Fruit fly (Drosophila melanogaster) whole organism, embryonic: Measurements from ENCODE around the gene CG43168.
A peak's percentile ranks its signal among the peaks of the same experiment; 100 is the strongest.

Source experiments
- Abd-B ChIP-seq: fragments of 200-800 bp; sonication (Bioruptor generic); optimal IDR thresholded peaks from 2 replicates; lab custom pipeline; 2018; ENCODE audit warnings: missing biosample characterization, mild to moderate bottlenecking, missing genetic modification characterization, moderate library complexity
- Atf3 ChIP-seq: fragments of 200-800 bp; sonication (Bioruptor generic); optimal IDR thresholded peaks from 3 replicates; lab custom pipeline; 2016; ENCODE audit warnings: missing biosample characterization, missing genetic modification characterization
- Atf6 ChIP-seq: fragments of 200-800 bp; sonication (Bioruptor generic); IDR thresholded peaks from 2 replicates; pipeline ENCODE4 v1.3.6; 2022; ENCODE audit warnings: missing biosample characterization, missing genetic modification characterization
- Bdp1 ChIP-seq: fragments of 200-800 bp; sonication (Bioruptor generic); optimal IDR thresholded peaks from 3 replicates; lab custom pipeline; 2016; ENCODE audit warnings: missing biosample characterization, missing genetic modification characterization
- Bgb ChIP-seq: fragments of 200-800 bp; sonication (Bioruptor generic); IDR thresholded peaks from 2 replicates; pipeline ENCODE4 v1.3.6; 2022; ENCODE audit warnings: missing biosample characterization, missing genetic modification characterization; ENCODE audit not compliant: partially characterized antibody
- CG11085 ChIP-seq: fragments of 200-800 bp; sonication (Bioruptor generic); IDR thresholded peaks from 2 replicates; pipeline ENCODE4 v1.3.6; 2022; ENCODE audit warnings: missing biosample characterization, missing genetic modification characterization
- CG11247 ChIP-seq: fragments of 200-800 bp; sonication (Bioruptor generic); IDR thresholded peaks from 2 replicates; pipeline ENCODE4 v1.3.6; 2022; ENCODE audit warnings: missing biosample characterization, missing genetic modification characterization
- CG12104 ChIP-seq: fragments of 200-800 bp; sonication (Bioruptor generic); optimal IDR thresholded peaks from 3 replicates; lab custom pipeline; 2016; ENCODE audit warnings: missing biosample characterization, missing genetic modification characterization
- CG12155 ChIP-seq: fragments of 200-800 bp; sonication (Bioruptor generic); optimal IDR thresholded peaks from 3 replicates; lab custom pipeline; 2016; ENCODE audit warnings: missing biosample characterization, missing genetic modification characterization
- CG12299 ChIP-seq: fragments of 200-800 bp; sonication (Bioruptor generic); optimal IDR thresholded peaks from 2 replicates; lab custom pipeline; 2018; ENCODE audit warnings: missing biosample characterization, mild to moderate bottlenecking, missing genetic modification characterization
- CG12391 ChIP-seq: fragments of 200-800 bp; sonication (Bioruptor generic); optimal IDR thresholded peaks from 3 replicates; lab custom pipeline; 2018; ENCODE audit warnings: missing biosample characterization, mild to moderate bottlenecking, missing genetic modification characterization, moderate library complexity
- CG1603 ChIP-seq: fragments of 200-800 bp; sonication (Bioruptor generic); optimal IDR thresholded peaks from 2 replicates; lab custom pipeline; 2019; ENCODE audit warnings: missing biosample characterization, mild to moderate bottlenecking, missing genetic modification characterization, moderate library complexity
- CG17361 ChIP-seq: fragments of 200-800 bp; sonication (Bioruptor generic); IDR thresholded peaks from 3 replicates; pipeline ENCODE4 v1.3.6; 2022; ENCODE audit warnings: missing biosample characterization, missing genetic modification characterization
- CG17612 ChIP-seq: fragments of 200-800 bp; sonication (Bioruptor generic); IDR thresholded peaks from 2 replicates; pipeline ENCODE4 v1.3.6; 2022; ENCODE audit warnings: missing biosample characterization, missing genetic modification characterization
- CG32772 ChIP-seq: fragments of 200-800 bp; sonication (Bioruptor generic); IDR thresholded peaks from 2 replicates; pipeline ENCODE4 v1.3.6; 2022; ENCODE audit warnings: missing biosample characterization, missing genetic modification characterization
- CG33213 ChIP-seq: fragments of 200-800 bp; sonication (Bioruptor generic); optimal IDR thresholded peaks from 3 replicates; lab custom pipeline; 2016; ENCODE audit warnings: missing biosample characterization, missing genetic modification characterization
- CG34422 ChIP-seq: fragments of 200-800 bp; sonication (Bioruptor generic); IDR thresholded peaks from 3 replicates; pipeline ENCODE4 v1.3.6; 2022; ENCODE audit warnings: missing biosample characterization, missing genetic modification characterization
- CG4360 ChIP-seq: fragments of 200-800 bp; sonication (Bioruptor generic); IDR thresholded peaks from 2 replicates; pipeline ENCODE4 v1.3.6; 2022; ENCODE audit warnings: missing biosample characterization, missing genetic modification characterization
- CG4730 ChIP-seq: fragments of 200-800 bp; sonication (Bioruptor generic); IDR thresholded peaks from 2 replicates; pipeline ENCODE4 v1.3.6; 2022; ENCODE audit warnings: missing biosample characterization, missing genetic modification characterization
- CG6813 ChIP-seq: fragments of 200-800 bp; sonication (Bioruptor generic); optimal IDR thresholded peaks from 2 replicates; lab custom pipeline; 2017; ENCODE audit warnings: missing biosample characterization, missing genetic modification characterization, mild to moderate bottlenecking, moderate library complexity, missing genetic modification reagents
- CG6854 ChIP-seq: fragments of 200-800 bp; sonication (Bioruptor generic); optimal IDR thresholded peaks from 3 replicates; lab custom pipeline; 2017; ENCODE audit warnings: missing biosample characterization, mild to moderate bottlenecking, missing genetic modification characterization
- CG8924 ChIP-seq: fragments of 200-800 bp; optimal IDR thresholded peaks from 3 replicates; lab custom pipeline; 2019; ENCODE audit warnings: missing biosample characterization, mild to moderate bottlenecking, missing genetic modification characterization, moderate library complexity
- Chrac-16 ChIP-seq: fragments of 200-800 bp; sonication (Bioruptor generic); optimal IDR thresholded peaks from 3 replicates; lab custom pipeline; 2016; ENCODE audit warnings: missing biosample characterization, missing genetic modification characterization
- Doc3 ChIP-seq: fragments of 200-800 bp; sonication (Bioruptor generic); IDR thresholded peaks from 3 replicates; pipeline ENCODE4 v1.3.6; 2022; ENCODE audit warnings: missing biosample characterization, missing genetic modification characterization; ENCODE audit not compliant: partially characterized antibody
- Jarid2 ChIP-seq: fragments of 200-800 bp; sonication (Bioruptor generic); optimal IDR thresholded peaks from 3 replicates; lab custom pipeline; 2017; ENCODE audit warnings: mild to moderate bottlenecking, missing biosample characterization, missing genetic modification reagents, missing genetic modification characterization
- MBD-R2 ChIP-seq: fragments of 200-800 bp; sonication (Bioruptor generic); IDR thresholded peaks from 2 replicates; pipeline ENCODE4 v1.3.6; 2022; ENCODE audit warnings: missing biosample characterization, missing genetic modification characterization
- MTF-1 ChIP-seq: fragments of 200-800 bp; sonication (Bioruptor generic); optimal IDR thresholded peaks from 2 replicates; lab custom pipeline; 2018; ENCODE audit warnings: missing biosample characterization, mild to moderate bottlenecking, missing genetic modification characterization, borderline replicate concordance
- NFAT ChIP-seq: fragments of 200-800 bp; sonication (Bioruptor generic); IDR thresholded peaks from 2 replicates; pipeline ENCODE4 v1.3.6; 2022; ENCODE audit warnings: missing biosample characterization, missing genetic modification characterization
- Nf-YA ChIP-seq: fragments of 200-800 bp; sonication (Bioruptor generic); IDR thresholded peaks from 2 replicates; pipeline ENCODE4 v1.3.6; 2022; ENCODE audit warnings: missing biosample characterization, missing genetic modification characterization
- ab ChIP-seq: fragments of 200-800 bp; sonication (Bioruptor generic); optimal IDR thresholded peaks from 2 replicates; lab custom pipeline; 2016; ENCODE audit warnings: missing biosample characterization, missing genetic modification characterization
- ap ChIP-seq: fragments of 200-800 bp; sonication (Bioruptor generic); IDR thresholded peaks from 2 replicates; pipeline ENCODE4 v1.3.6; 2022; ENCODE audit warnings: missing biosample characterization, missing genetic modification characterization
- ase ChIP-seq: fragments of 200-800 bp; sonication (Bioruptor generic); IDR thresholded peaks from 3 replicates; pipeline ENCODE4 v1.3.6; 2022; ENCODE audit warnings: missing biosample characterization, missing genetic modification characterization
- ash1 ChIP-seq: fragments of 200-800 bp; sonication (Bioruptor generic); optimal IDR thresholded peaks from 2 replicates; lab custom pipeline; 2018; ENCODE audit warnings: missing biosample characterization, mild to moderate bottlenecking, missing genetic modification characterization
- bigmax ChIP-seq: fragments of 200-800 bp; sonication (Bioruptor generic); optimal IDR thresholded peaks from 2 replicates; lab custom pipeline; 2018; ENCODE audit warnings: missing biosample characterization, mild to moderate bottlenecking, missing genetic modification characterization
- crc ChIP-seq: fragments of 200-800 bp; sonication (Bioruptor generic); optimal IDR thresholded peaks from 2 replicates; lab custom pipeline; 2016; ENCODE audit warnings: missing biosample characterization, missing genetic modification characterization
- da ChIP-seq: fragments of 200-800 bp; sonication (Bioruptor generic); optimal IDR thresholded peaks from 2 replicates; lab custom pipeline; 2016; ENCODE audit warnings: missing biosample characterization, missing genetic modification characterization
- hkb ChIP-seq, 2 experiments: fragments of 200-800 bp in 1 of 2; fragments of >200 bp in 1 of 2; sonication (Bioruptor generic) in 1 of 2; IDR thresholded peaks in 1 of 2; optimal IDR thresholded peaks in 1 of 2; 2 replicates each; pipeline versions ENCODE4 v1.3.6 to Lab custom; 2017 to 2022; ENCODE audit warnings: missing biosample characterization in 1 of 2, missing genetic modification characterization in 1 of 2
- jing ChIP-seq: fragments of 200-800 bp; sonication (Bioruptor generic); optimal IDR thresholded peaks from 2 replicates; lab custom pipeline; 2018; ENCODE audit warnings: missing biosample characterization, mild to moderate bottlenecking, missing genetic modification characterization
- kah ChIP-seq: fragments of 200-800 bp; sonication (Bioruptor generic); optimal IDR thresholded peaks from 2 replicates; lab custom pipeline; 2018; ENCODE audit warnings: missing biosample characterization, mild to moderate bottlenecking, missing genetic modification characterization
- mld ChIP-seq: fragments of 200-800 bp; sonication (Bioruptor generic); IDR thresholded peaks from 3 replicates; pipeline ENCODE4 v1.3.6; 2022; ENCODE audit warnings: missing biosample characterization, missing genetic modification characterization; ENCODE audit not compliant: partially characterized antibody
- pan ChIP-seq, 4 experiments: fragments of >200 bp in 3 of 4; fragments of 200-800 bp in 1 of 4; sonication (Bioruptor generic) in 1 of 4; optimal IDR thresholded peaks in 3 of 4; IDR thresholded peaks in 1 of 4; 2 replicates each; pipeline versions ENCODE4 v1.3.6 to Lab custom; 2017 to 2022; ENCODE audit warnings: missing biosample characterization in 2 of 4, missing genetic modification characterization in 2 of 4, mixed read lengths in 1 of 4
- repo ChIP-seq: fragments of 200-800 bp; sonication (Bioruptor generic); optimal IDR thresholded peaks from 2 replicates; lab custom pipeline; 2016; ENCODE audit warnings: missing biosample characterization, missing genetic modification characterization
- schlank ChIP-seq: fragments of 200-800 bp; sonication (Bioruptor generic); optimal IDR thresholded peaks from 2 replicates; lab custom pipeline; 2018; ENCODE audit warnings: missing biosample characterization, mild to moderate bottlenecking, missing genetic modification characterization
- sima ChIP-seq: fragments of 200-800 bp; sonication (Bioruptor generic); optimal IDR thresholded peaks from 2 replicates; lab custom pipeline; 2016; ENCODE audit warnings: missing biosample characterization, missing genetic modification characterization
- slou ChIP-seq: fragments of 200-800 bp; sonication (Bioruptor generic); optimal IDR thresholded peaks from 3 replicates; lab custom pipeline; 2016; ENCODE audit warnings: missing biosample characterization, missing genetic modification characterization
- vnd ChIP-seq: fragments of 200-800 bp; sonication (Bioruptor generic); IDR thresholded peaks from 3 replicates; pipeline ENCODE4 v1.3.6; 2022; ENCODE audit warnings: missing biosample characterization, missing genetic modification characterization; ENCODE audit not compliant: partially characterized antibody
- yki ChIP-seq: fragments of >200 bp; optimal IDR thresholded peaks from 3 replicates; lab custom pipeline; 2018
- z ChIP-seq: fragments of 200-800 bp; sonication (Bioruptor generic); IDR thresholded peaks from 3 replicates; pipeline ENCODE4 v1.3.6; 2022; ENCODE audit warnings: missing biosample characterization, missing genetic modification characterization

The CG43168 gene

dm6 chr3L:6256408-6257188 is 19.0 kb upstream of the CG43168 start, which contains the start of gene Best2 (continued):
- TF ChIP-seq MTF-1 (peak; percentile 46), CG32772 (GFP tag; lab: Robert Waterston, UW) (peak; percentile 90), kah (GFP tag; lab: Kevin White, UChicago) (peak; percentile 59), bigmax (GFP tag; lab: Kevin White, UChicago) (no peak), Atf6 (GFP tag; lab: Robert Waterston, UW) (peak; percentile 93), CG11085 (peak; percentile 75), CG12299 (tag; lab: Kevin White, UChicago) (peak; percentile 79), ap (peak; percentile 87), ash1 (GFP tag; lab: Kevin White, UChicago) (no peak), CG4360 (GFP tag; lab: Robert Waterston, UW) (peak; percentile 40; the same call in 1 of the 2 replicates), pan (optimal IDR thresholded peaks at IDR 0.05; lab: Kevin White, UChicago) (no peak), pan (GFP tag; optimal IDR thresholded peaks at IDR 0.05 in 1 of 2, IDR thresholded peaks at IDR 0.05 in 1 of 2) (peak in 1 of 2 experiments; percentile 95), NFAT (GFP tag; lab: Robert Waterston, UW) (peak; percentile 83), ab (no peak), CG17612 (peak; percentile 79), CG6854 (peak; percentile 68), yki (no peak), MBD-R2 (GFP tag; lab: Robert Waterston, UW) (peak; percentile 82; the same call in 1 of the 2 replicates), repo (no peak), Abd-B (GFP tag; lab: Kevin White, UChicago) (peak; percentile 81), CG4730 (GFP tag; lab: Robert Waterston, UW) (peak; percentile 84), jing (GFP tag; lab: Kevin White, UChicago) (peak; percentile 32), CG11247 (GFP tag; lab: Robert Waterston, UW) (peak; percentile 83), Chrac-16 (GFP tag; lab: Kevin White, UChicago) (peak; percentile 83), vnd (GFP tag; lab: Robert Waterston, UW) (no peak), CG17361 (GFP tag; lab: Robert Waterston, UW) (peak; percentile 93), Bgb (GFP tag; lab: Robert Waterston, UW) (peak; percentile 22; the same call in 1 of the 2 replicates), Bdp1 (GFP tag; lab: Kevin White, UChicago) (peak; percentile 61), sima (peak; percentile 9), CG12155 (GFP tag; lab: Kevin White, UChicago) (peak; percentile 72), CG12391 (tag; lab: Kevin White, UChicago) (peak; percentile 86), Jarid2 (peak; percentile 70), da (GFP tag; lab: Kevin White, UChicago) (peak; percentile 6), CG12104 (GFP tag; lab: Kevin White, UChicago) (peak; percentile 83), schlank (tag; lab: Kevin White, UChicago) (peak; percentile 50), Nf-YA (GFP tag; lab: Robert Waterston, UW) (peak; percentile 79), hkb (optimal IDR thresholded peaks at IDR 0.05; lab: Kevin White, UChicago) (no peak), hkb (GFP tag; IDR thresholded peaks at IDR 0.05; lab: Robert Waterston, UW) (peak; percentile 96), CG33213 (GFP tag; lab: Kevin White, UChicago) (peak; percentile 63), z (GFP tag; lab: Robert Waterston, UW) (no peak; the same call in 2 of the 3 replicates), crc (GFP tag; lab: Kevin White, UChicago) (peak; percentile 61), mld (no peak), slou (GFP tag; lab: Kevin White, UChicago) (peak; percentile 77), CG34422 (GFP tag; lab: Robert Waterston, UW) (peak; percentile 93), CG1603 (tag; lab: Kevin White, UChicago) (no peak), Doc3 (no peak), ase (GFP tag; lab: Robert Waterston, UW) (peak; percentile 87), CG8924 (tag; lab: Kevin White, UChicago) (peak; percentile 92), Atf3 (GFP tag; lab: Kevin White, UChicago) (peak; percentile 34), CG6813 (peak; percentile 65)
